Fruit fly (Drosophila melanogaster): ENCODE data around the gene CG34133.

Gene CG34133

dm6 chr3R:29861432-29862249 is 7.5 kb upstream of the CG34133 start, which contains the start of the genes CG15514 and RpS8 (continued):
- TF ChIP-seq hkb (optimal IDR thresholded peaks at IDR 0.05) (peak; percentile 77), hkb (GFP tag; IDR thresholded peaks at IDR 0.05) (peak; percentile 11; the same call in 1 of the 2 replicates), CG4360 (GFP tag; IDR thresholded peaks at IDR 0.05) (no peak), Xrp1 (GFP tag; IDR thresholded peaks at IDR 0.05) (peak; percentile 47; the same call in 1 of the 2 replicates), Abd-B (GFP tag; optimal IDR thresholded peaks at IDR 0.05) (no peak), sens (GFP tag) (peak; percentile 35), Kr (GFP tag; optimal IDR thresholded peaks at IDR 0.05) (peak; percentile 61), esg (GFP tag; conservative IDR thresholded peaks at IDR 0.05) (no peak; the same call in 1 of the 2 replicates), zen (tag; optimal IDR thresholded peaks at IDR 0.05) (peak; percentile 59), CG12104 (GFP tag; optimal IDR thresholded peaks at IDR 0.05) (peak; percentile 63), ATbp (GFP tag; optimal IDR thresholded peaks at IDR 0.05) (peak; percentile 45), sug (tag; optimal IDR thresholded peaks at IDR 0.05) (peak; percentile 85), CG2202 (tag; optimal IDR thresholded peaks at IDR 0.05) (peak; percentile 38), CG11247 (GFP tag; IDR thresholded peaks at IDR 0.05) (0 out of 2 replicates have a peak, but pooled peaks have one; percentile 28), Atf6 (GFP tag; IDR thresholded peaks at IDR 0.05) (peak; percentile 65), CG3847 (GFP tag; IDR thresholded peaks at IDR 0.05) (peak; percentile 46; the same call in 1 of the 2 replicates), ranshi (GFP tag; IDR thresholded peaks at IDR 0.05) (0 out of 2 replicates have a peak, but pooled peaks have one; percentile 26), Hand (GFP tag; optimal IDR thresholded peaks at IDR 0.05) (no peak), lilli (GFP tag; optimal IDR thresholded peaks at IDR 0.05) (peak; percentile 22), CG7271 (tag; optimal IDR thresholded peaks at IDR 0.05) (peak; percentile 2), ftz-f1 (GFP tag; optimal IDR thresholded peaks at IDR 0.05) (no peak), Ptx1 (GFP tag; IDR thresholded peaks at IDR 0.05) (peak; percentile 37; the same call in 1 of the 2 replicates), CHES-1-like (GFP tag; optimal IDR thresholded peaks at IDR 0.05) (peak; percentile 39), D19B (GFP tag; optimal IDR thresholded peaks at IDR 0.05) (peak; percentile 49), CoRest (tag; optimal IDR thresholded peaks at IDR 0.05) (peak; percentile 68), CG1233 (GFP tag; optimal IDR thresholded peaks at IDR 0.05) (peak; percentile 65), CG10366 (GFP tag; IDR thresholded peaks at IDR 0.05) (peak; percentile 31; the same call in 1 of the 2 replicates), chinmo (GFP tag; IDR thresholded peaks at IDR 0.05; ENCODE audit: partially characterized antibody) (0 out of 4 replicates have a peak, but pooled peaks have one; percentile 6), CG31441 (GFP tag; IDR thresholded peaks at IDR 0.05) (peak; percentile 50; the same call in 1 of the 2 replicates), CG31388 (GFP tag; optimal IDR thresholded peaks at IDR 0.05) (no peak), CG2875 (GFP tag; optimal IDR thresholded peaks at IDR 0.05) (peak; percentile 57), Nf-YB (GFP tag; optimal IDR thresholded peaks at IDR 0.05) (peak; percentile 30), her (GFP tag; optimal IDR thresholded peaks at IDR 0.05) (no peak), seq (GFP tag; IDR thresholded peaks at IDR 0.05) (0 out of 2 replicates have a peak, but pooled peaks have one; percentile 10), CG11456 (GFP tag; IDR thresholded peaks at IDR 0.05) (peak; percentile 63; the same call in 1 of the 3 replicates), crp (GFP tag; optimal IDR thresholded peaks at IDR 0.05) (peak in 1 of 2 experiments; percentile 14), CG16813 (GFP tag; IDR thresholded peaks at IDR 0.05; ENCODE audit: partially characterized antibody) (0 out of 3 replicates have a peak, but pooled peaks have one; percentile 16), al (GFP tag; IDR thresholded peaks at IDR 0.05) (peak; percentile 51; the same call in 1 of the 2 replicates), MTF-1 (GFP tag; optimal IDR thresholded peaks at IDR 0.05; ENCODE audit: borderline replicate concordance) (peak; percentile 65), gro (GFP tag; optimal IDR thresholded peaks at IDR 0.05) (no peak), Dip3 (GFP tag; optimal IDR thresholded peaks at IDR 0.05) (peak; percentile 48), klu (GFP tag; IDR thresholded peaks at IDR 0.05) (no peak), CG9727 (GFP tag; optimal IDR thresholded peaks at IDR 0.05) (peak; percentile 55), da (GFP tag; optimal IDR thresholded peaks at IDR 0.05) (peak; percentile 41), sna (GFP tag; IDR thresholded peaks at IDR 0.05; ENCODE audit: partially characterized antibody) (no peak), CG12391 (tag; optimal IDR thresholded peaks at IDR 0.05) (peak; percentile 74), Dad (GFP tag; optimal IDR thresholded peaks at IDR 0.05) (peak; percentile 11), phol (tag; optimal IDR thresholded peaks at IDR 0.05) (peak; percentile 75)
